Worm (Caenorhabditis elegans) whole organism, L2 larva: ENCODE data around the gene F17C11.11.

Experiments
- C34F6.9 ChIP-seq: fragments of 150-350 bp; optimal IDR thresholded peaks from 2 replicates; lab custom pipeline; 2014; ENCODE audit warnings: missing biosample characterization, missing genetic modification characterization
- F13H6.1 ChIP-seq: sonication (generic microtip); optimal IDR thresholded peaks from 2 replicates; lab custom pipeline; 2016; ENCODE audit warnings: missing genetic modification characterization, missing compliant biosample characterization
- Y55F3AM.14 ChIP-seq: fragments of 200-800 bp; sonication (Bioruptor generic); optimal IDR thresholded peaks from 2 replicates; lab custom pipeline; 2018; ENCODE audit warnings: mild to moderate bottlenecking, missing genetic modification characterization, missing compliant biosample characterization
- alr-1 ChIP-seq: fragments of 150-350 bp; optimal IDR thresholded peaks from 2 replicates; lab custom pipeline; 2014; ENCODE audit warnings: missing biosample characterization, missing genetic modification characterization
- ama-1 ChIP-seq: fragments of 150-350 bp; optimal IDR thresholded peaks from 2 replicates; lab custom pipeline; 2018; ENCODE audit warnings: inconsistent platforms
- blmp-1 ChIP-seq: sonication (generic microtip); optimal IDR thresholded peaks from 2 replicates; lab custom pipeline; 2017; ENCODE audit warnings: missing genetic modification characterization, mild to moderate bottlenecking, missing compliant biosample characterization, antibody characterized with exemption, moderate library complexity; ENCODE audit not compliant: insufficient read depth
- ceh-82 ChIP-seq: fragments of 150-350 bp; optimal IDR thresholded peaks from 2 replicates; lab custom pipeline; 2014; ENCODE audit warnings: missing biosample characterization, missing genetic modification characterization
- crh-2 ChIP-seq: sonication (generic microtip); optimal IDR thresholded peaks from 2 replicates; lab custom pipeline; 2017; ENCODE audit warnings: missing biosample characterization, missing genetic modification characterization
- dmd-4 ChIP-seq: sonication (generic microtip); optimal IDR thresholded peaks from 2 replicates; lab custom pipeline; 2017; ENCODE audit warnings: missing biosample characterization, missing genetic modification characterization
- egl-27 ChIP-seq: sonication (generic microtip); optimal IDR thresholded peaks from 3 replicates; lab custom pipeline; 2017; ENCODE audit warnings: missing biosample characterization, missing genetic modification reagents, missing genetic modification characterization
- elt-1 ChIP-seq: fragments of 150-350 bp; optimal IDR thresholded peaks from 2 replicates; lab custom pipeline; 2014; ENCODE audit warnings: missing biosample characterization, missing genetic modification characterization
- fos-1 ChIP-seq: fragments of 150-350 bp; optimal IDR thresholded peaks from 2 replicates; lab custom pipeline; 2014; ENCODE audit warnings: missing biosample characterization, missing genetic modification characterization
- gmeb-1 ChIP-seq: fragments of 150-350 bp; optimal IDR thresholded peaks from 2 replicates; lab custom pipeline; 2014; ENCODE audit warnings: missing biosample characterization, missing genetic modification characterization
- lin-11 ChIP-seq: fragments of 150-350 bp; sonication (generic microtip); optimal IDR thresholded peaks from 2 replicates; lab custom pipeline; 2014; ENCODE audit warnings: missing biosample characterization, missing genetic modification characterization, inconsistent platforms, mixed read lengths
- lin-13 ChIP-seq: fragments of 150-350 bp; optimal IDR thresholded peaks from 2 replicates; lab custom pipeline; 2014; ENCODE audit warnings: missing biosample characterization, missing genetic modification reagents, missing genetic modification characterization
- lin-39 ChIP-seq: fragments of 150-350 bp; optimal IDR thresholded peaks from 2 replicates; lab custom pipeline; 2014; ENCODE audit warnings: missing biosample characterization, missing genetic modification reagents, missing genetic modification characterization
- lsy-2 ChIP-seq, 2 experiments: fragments of 150-350 bp in 1 of 2; sonication (generic microtip) in 1 of 2; optimal IDR thresholded peaks; 2 replicates each; lab custom pipeline; 2014 to 2017; ENCODE audit warnings: missing biosample characterization in 2 of 2, missing genetic modification characterization in 2 of 2
- mab-5 ChIP-seq: fragments of 150-350 bp; optimal IDR thresholded peaks from 2 replicates; lab custom pipeline; 2014; ENCODE audit warnings: missing biosample characterization, missing genetic modification characterization
- mdl-1 ChIP-seq, 2 experiments: fragments of 150-350 bp in 1 of 2; sonication (generic microtip) in 1 of 2; optimal IDR thresholded peaks; 2 replicates each; lab custom pipeline; 2017; ENCODE audit warnings: missing biosample characterization in 2 of 2, missing genetic modification characterization in 2 of 2
- nhr-10 ChIP-seq: sonication (generic microtip); optimal IDR thresholded peaks from 2 replicates; lab custom pipeline; 2017; ENCODE audit warnings: missing biosample characterization, missing genetic modification characterization
- nhr-12 ChIP-seq: fragments of 150-350 bp; optimal IDR thresholded peaks from 2 replicates; lab custom pipeline; 2014; ENCODE audit warnings: missing biosample characterization, missing genetic modification characterization
- nhr-129 ChIP-seq: fragments of 150-350 bp; optimal IDR thresholded peaks from 2 replicates; lab custom pipeline; 2014; ENCODE audit warnings: missing biosample characterization, missing genetic modification characterization
- nhr-21 ChIP-seq: fragments of 150-350 bp; optimal IDR thresholded peaks from 2 replicates; lab custom pipeline; 2014; ENCODE audit warnings: missing biosample characterization, missing genetic modification characterization
- nhr-23 ChIP-seq: fragments of 150-350 bp; optimal IDR thresholded peaks from 2 replicates; lab custom pipeline; 2014; ENCODE audit warnings: missing biosample characterization, missing genetic modification reagents, missing genetic modification characterization
- nhr-237 ChIP-seq: fragments of 150-350 bp; optimal IDR thresholded peaks from 2 replicates; lab custom pipeline; 2014; ENCODE audit warnings: missing biosample characterization, missing genetic modification characterization
- nhr-25 ChIP-seq: fragments of 150-350 bp; sonication (generic microtip); optimal IDR thresholded peaks from 3 replicates; lab custom pipeline; 2014; ENCODE audit warnings: missing biosample characterization, missing genetic modification characterization
- nhr-6 ChIP-seq: fragments of 150-350 bp; optimal IDR thresholded peaks from 2 replicates; lab custom pipeline; 2014; ENCODE audit warnings: missing biosample characterization, missing genetic modification characterization
- nhr-77 ChIP-seq: fragments of 150-350 bp; optimal IDR thresholded peaks from 2 replicates; lab custom pipeline; 2014; ENCODE audit warnings: missing biosample characterization, missing genetic modification characterization
- peb-1 ChIP-seq: fragments of 150-350 bp; optimal IDR thresholded peaks from 2 replicates; lab custom pipeline; 2014; ENCODE audit warnings: missing biosample characterization, missing genetic modification characterization
- sem-4 ChIP-seq: fragments of 150-350 bp; optimal IDR thresholded peaks from 2 replicates; lab custom pipeline; 2014; ENCODE audit warnings: missing biosample characterization, missing genetic modification reagents, missing genetic modification characterization
- sma-3 ChIP-seq: sonication (generic microtip); optimal IDR thresholded peaks from 2 replicates; lab custom pipeline; 2016; ENCODE audit warnings: missing genetic modification reagents, missing genetic modification characterization, missing compliant biosample characterization
- sma-9 ChIP-seq, 2 experiments: fragments of 150-350 bp in 1 of 2; sonication (generic microtip) in 1 of 2; optimal IDR thresholded peaks; 2 replicates each; lab custom pipeline; 2014 to 2016; ENCODE audit warnings: missing genetic modification characterization in 2 of 2, mild to moderate bottlenecking in 1 of 2, missing biosample characterization in 1 of 2, missing compliant biosample characterization in 1 of 2, missing genetic modification reagents in 1 of 2, moderate library complexity in 1 of 2
- unc-39 ChIP-seq: fragments of 150-350 bp; optimal IDR thresholded peaks from 2 replicates; lab custom pipeline; 2014; ENCODE audit warnings: missing biosample characterization, missing genetic modification characterization
- unc-55 ChIP-seq: fragments of 150-350 bp; sonication (generic microtip); optimal IDR thresholded peaks from 3 replicates; lab custom pipeline; 2014; ENCODE audit warnings: missing biosample characterization, missing genetic modification reagents, missing genetic modification characterization
- zag-1 ChIP-seq: fragments of 150-350 bp; optimal IDR thresholded peaks from 2 replicates; lab custom pipeline; 2014; ENCODE audit warnings: missing biosample characterization, missing genetic modification characterization
- ztf-11 ChIP-seq: sonication (generic microtip); optimal IDR thresholded peaks from 2 replicates; lab custom pipeline; 2017; ENCODE audit warnings: missing biosample characterization, missing genetic modification characterization
- ztf-4 ChIP-seq: fragments of 150-350 bp; optimal IDR thresholded peaks from 2 replicates; lab custom pipeline; 2014; ENCODE audit warnings: missing biosample characterization, missing genetic modification characterization

The F17C11.11 gene

DNA sequence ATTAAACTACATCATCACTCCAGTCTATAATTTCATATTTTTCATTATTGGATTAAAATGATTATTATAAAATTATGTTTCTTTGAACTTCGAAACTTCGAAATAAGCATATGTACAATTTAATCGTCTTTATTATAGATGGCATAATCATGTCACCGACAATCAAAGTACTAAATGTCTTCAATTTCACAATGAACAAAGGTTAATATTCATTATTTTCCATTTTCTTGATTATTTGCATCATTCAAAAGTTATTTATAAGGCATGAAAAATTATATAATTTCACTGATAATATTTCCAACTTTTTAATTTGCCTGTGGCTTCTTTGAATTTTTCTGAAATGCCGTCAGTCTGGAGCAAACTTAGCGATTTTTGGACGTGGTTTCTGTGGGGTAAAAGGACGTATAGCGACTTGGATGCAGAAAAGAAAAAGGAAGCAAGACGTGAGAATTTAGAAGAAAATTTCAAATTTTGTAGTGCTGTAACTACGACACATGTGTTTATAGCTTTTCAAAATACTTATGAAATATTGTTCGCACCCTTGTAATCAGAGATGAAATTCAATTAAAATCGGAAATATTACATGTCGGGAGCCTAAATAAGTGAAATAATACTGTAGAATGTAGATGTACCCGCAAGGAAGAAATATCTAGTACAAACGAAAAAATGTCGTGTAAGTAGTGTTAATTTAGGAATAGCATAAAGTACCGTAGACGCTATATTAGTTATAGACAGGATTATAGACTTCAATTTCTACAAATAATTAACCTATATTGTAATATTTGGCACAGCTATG, 17.3 kb upstream of the F17C11.11 start, which contains the start of gene F17C11.13:
Gene F17C11.13, plus strand, starts transcription at position 243 of the 796 bp plus-strand sequence.
- peak; percentile 14 for TF ChIP-seq fos-1 (tag; lab: Kevin White, UChicago)
- TF ChIP-seq unc-39: no peak

DNA sequence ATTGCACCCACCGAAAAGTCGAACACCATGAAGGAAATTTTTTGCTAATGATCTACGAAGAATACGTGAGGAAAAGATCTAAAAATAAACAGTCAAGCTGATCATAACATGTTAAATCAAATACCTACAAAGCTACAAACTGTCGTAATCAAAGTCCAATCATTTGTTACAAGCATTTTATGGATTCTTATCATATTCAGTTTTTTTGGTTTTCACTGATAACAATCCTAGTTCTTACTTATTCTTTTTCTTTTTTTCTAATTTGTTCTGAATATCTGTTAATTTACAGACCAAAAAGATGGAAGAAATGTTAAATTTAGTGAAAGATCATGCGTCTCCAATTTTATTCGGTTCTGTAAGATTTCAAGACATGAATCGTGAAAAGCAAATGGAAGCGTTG, 16.2 kb upstream of the F17C11.11 start, which contains the start of gene F17C11.6:
Gene F17C11.6, plus strand, starts transcription at position 290 of the 400 bp plus-strand sequence.
- peak; percentile 2 for TF ChIP-seq fos-1 (tag; lab: Kevin White, UChicago)
- no peak for TF ChIP-seq zag-1
- no peak for TF ChIP-seq ama-1 (lab: Kevin White, UChicago)
- no peak for TF ChIP-seq unc-55
- TF ChIP-seq nhr-77: no peak

DNA sequence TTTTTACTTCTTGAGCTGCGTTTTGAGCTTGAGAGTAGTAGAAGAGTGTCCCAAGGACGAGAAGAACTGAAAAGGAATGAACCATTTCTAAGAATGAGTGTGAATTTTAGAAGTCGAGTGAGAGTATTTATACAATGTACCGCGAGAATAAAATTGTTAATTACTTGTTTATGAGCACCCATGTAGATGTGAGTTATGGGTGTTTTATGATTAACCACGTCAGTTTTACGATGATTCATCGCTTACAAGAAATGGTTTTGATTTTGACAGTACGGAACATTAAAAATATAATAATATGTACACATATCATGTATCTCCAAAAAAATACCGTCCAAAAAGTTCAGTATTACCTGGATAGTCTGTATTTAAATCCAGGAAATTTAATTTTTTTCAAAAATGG, 15.7 kb upstream of the F17C11.11 start, which contains the start of gene clec-221:
Gene clec-221, minus strand, starts transcription at position 101 of the 400 bp plus-strand sequence.
- TF ChIP-seq nhr-12 (tag; lab: Kevin White, UChicago) (no peak), peb-1 (tag; lab: Kevin White, UChicago) (no peak), lin-11 (tag; lab: Kevin White, UChicago) (no peak), zag-1 (no peak), nhr-129 (no peak), ceh-82 (tag; lab: Kevin White, UChicago) (no peak), gmeb-1 (tag; lab: Kevin White, UChicago) (no peak)

DNA sequence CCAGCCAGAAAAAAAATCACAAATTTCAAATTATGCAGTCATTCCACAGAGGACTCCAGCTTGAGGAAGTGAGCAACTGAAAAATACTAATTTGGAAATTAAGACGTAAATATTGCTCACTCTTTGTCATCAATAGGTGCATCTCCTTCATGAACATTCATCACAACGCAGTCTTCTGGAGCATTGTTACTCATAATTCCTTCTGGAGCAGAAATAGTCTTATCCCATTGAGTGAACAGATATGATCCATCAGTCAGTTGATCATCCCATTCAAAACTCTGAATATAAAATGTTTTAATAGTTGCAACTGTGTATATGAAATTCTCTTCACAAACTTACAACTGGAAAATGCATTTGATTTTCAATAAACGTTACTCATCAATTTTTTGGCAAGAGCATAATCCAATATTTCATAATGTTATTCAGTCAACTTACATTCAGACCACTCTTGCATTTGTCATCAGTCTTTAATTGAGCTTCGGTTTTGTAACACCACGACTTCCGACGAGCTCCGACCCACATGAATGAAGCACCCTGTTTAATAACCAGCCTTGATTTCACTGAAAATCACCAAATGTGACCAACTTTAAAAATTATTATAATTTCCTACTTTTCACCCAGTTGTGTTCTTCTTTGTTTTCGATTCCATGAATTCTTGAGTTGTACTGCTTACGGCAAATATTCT, 15.0 kb upstream of the F17C11.11 start:
- TF ChIP-seq alr-1 (no peak), nhr-6 (tag; lab: Kevin White, UChicago) (peak; percentile 32), sma-9 (GFP tag; optimal IDR thresholded peaks at IDR 0.05; lab: Kevin White, UChicago) (peak; percentile 20), sma-9 (tag; optimal IDR thresholded peaks at IDR 0.05; lab: Kevin White, UChicago) (no peak), peb-1 (tag; lab: Kevin White, UChicago) (no peak), ama-1 (lab: Kevin White, UChicago) (peak; percentile 74), ztf-11 (no peak), elt-1 (tag; lab: Kevin White, UChicago) (no peak), nhr-129 (no peak), egl-27 (tag; lab: Kevin White, UChicago) (no peak), Y55F3AM.14 (GFP tag; lab: Kevin White, UChicago) (peak; percentile 21), ztf-4 (tag; lab: Kevin White, UChicago) (peak; percentile 60), gmeb-1 (tag; lab: Kevin White, UChicago) (no peak), dmd-4 (tag; lab: Kevin White, UChicago) (no peak), blmp-1 (peak; percentile 9), zag-1 (no peak), lin-13 (GFP tag; lab: Kevin White, UChicago) (peak; percentile 25), unc-39 (no peak), lsy-2 (tag; optimal IDR thresholded peaks at IDR 0.05; lab: Kevin White, UChicago) (peak in 1 of 2 experiments; percentile 40), nhr-10 (tag; lab: Kevin White, UChicago) (no peak), F13H6.1 (tag; lab: Kevin White, UChicago) (no peak), nhr-237 (tag; lab: Kevin White, UChicago) (no peak), lin-39 (tag; lab: Kevin White, UChicago) (no peak), nhr-25 (tag; lab: Kevin White, UChicago) (peak; percentile 29)

DNA sequence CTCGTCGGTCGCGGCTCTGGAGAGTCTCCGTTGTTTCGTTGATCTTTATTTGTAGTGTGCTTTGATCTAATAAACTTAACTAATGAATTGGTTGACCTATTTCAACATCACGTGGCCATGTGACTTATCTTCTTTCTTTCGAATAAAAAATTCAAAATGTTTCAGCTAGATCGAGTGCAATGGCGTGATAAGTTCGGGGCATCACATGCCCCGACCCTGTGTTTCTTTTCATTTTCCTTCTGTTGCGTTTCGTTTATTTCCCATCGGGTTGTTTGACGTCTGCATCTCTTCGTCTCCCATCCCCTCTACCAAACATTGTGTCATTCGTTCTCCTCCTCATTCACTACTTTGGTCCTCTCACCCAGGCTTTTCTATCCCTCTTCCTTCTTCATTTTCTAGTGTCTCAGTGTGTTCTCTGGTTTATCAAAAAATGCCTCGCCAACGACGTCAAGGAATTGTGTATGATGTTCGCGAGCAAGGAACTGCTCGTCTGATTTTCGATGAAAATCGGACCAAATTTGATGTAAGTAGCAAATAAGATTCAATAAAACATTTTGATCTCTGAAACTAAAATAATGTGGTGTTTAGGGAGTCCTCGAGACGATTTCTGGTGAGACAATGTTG, 13.2 kb upstream of the F17C11.11 start, which contains the start of gene F17C11.4:
Gene F17C11.4, plus strand, starts transcription at position 206 of the 624 bp plus-strand sequence.
- no peak for TF ChIP-seq nhr-10 (tag; lab: Kevin White, UChicago)
- peak; percentile 57 for TF ChIP-seq crh-2 (tag; lab: Kevin White, UChicago)
- peak; percentile 70 for TF ChIP-seq sem-4 (tag; lab: Kevin White, UChicago)
- TF ChIP-seq nhr-21 (tag; lab: Kevin White, UChicago): peak; percentile 81
- peak; percentile 72 for TF ChIP-seq nhr-6 (tag; lab: Kevin White, UChicago)
- TF ChIP-seq gmeb-1 (tag; lab: Kevin White, UChicago): peak; percentile 58
- peak; percentile 75 for TF ChIP-seq sma-3
- peak; percentile 96 for TF ChIP-seq sma-9 (GFP tag; optimal IDR thresholded peaks at IDR 0.05; lab: Kevin White, UChicago)
- TF ChIP-seq sma-9 (tag; optimal IDR thresholded peaks at IDR 0.05; lab: Kevin White, UChicago): no peak
- peak; percentile 59 for TF ChIP-seq lin-13 (GFP tag; lab: Kevin White, UChicago)
- TF ChIP-seq lin-11 (tag; lab: Kevin White, UChicago): no peak
- peak; percentile 76 for TF ChIP-seq blmp-1
- peak; percentile 86 for TF ChIP-seq Y55F3AM.14 (GFP tag; lab: Kevin White, UChicago)
- TF ChIP-seq zag-1: peak; percentile 54
- peak in 1 of 2 experiments; percentile 84 for TF ChIP-seq lsy-2 (tag; optimal IDR thresholded peaks at IDR 0.05; lab: Kevin White, UChicago)
- TF ChIP-seq ama-1 (lab: Kevin White, UChicago): peak; percentile 88
- no peak for TF ChIP-seq ceh-82 (tag; lab: Kevin White, UChicago)
- peak; percentile 4 for TF ChIP-seq unc-55
- TF ChIP-seq nhr-12 (tag; lab: Kevin White, UChicago): no peak
- peak; percentile 90 for TF ChIP-seq nhr-25 (tag; lab: Kevin White, UChicago)
- TF ChIP-seq ztf-4 (tag; lab: Kevin White, UChicago): peak; percentile 88
- TF ChIP-seq C34F6.9 (tag; lab: Kevin White, UChicago): peak; percentile 85
- TF ChIP-seq nhr-23 (tag; lab: Kevin White, UChicago): no peak
- peak; percentile 91 for TF ChIP-seq F13H6.1 (tag; lab: Kevin White, UChicago)
- peak; percentile 96 for TF ChIP-seq nhr-129
- TF ChIP-seq mab-5 (tag; lab: Kevin White, UChicago): peak; percentile 39
- peak; percentile 28 to 85 for TF ChIP-seq mdl-1 (tag; optimal IDR thresholded peaks at IDR 0.05; lab: Kevin White, UChicago)
